Worm (Caenorhabditis elegans) whole organism, L3 larva: ENCODE results near the gene srbc-6.

Source experiments
- R02D3.7 ChIP-seq: fragments of 150-350 bp; optimal IDR thresholded peaks from 2 replicates; lab custom pipeline; 2014; ENCODE audit warnings: missing biosample characterization, missing genetic modification characterization
- ZK546.5 ChIP-seq: sonication (generic microtip); optimal IDR thresholded peaks from 2 replicates; lab custom pipeline; 2017; ENCODE audit warnings: missing biosample characterization, missing genetic modification characterization
- aly-2 ChIP-seq: fragments of 150-350 bp; optimal IDR thresholded peaks from 2 replicates; lab custom pipeline; 2014; ENCODE audit warnings: missing biosample characterization, missing genetic modification characterization
- ama-1 ChIP-seq: fragments of 150-350 bp; optimal IDR thresholded peaks from 2 replicates; lab custom pipeline; 2018
- ceh-28 ChIP-seq: fragments of 150-350 bp; optimal IDR thresholded peaks from 2 replicates; lab custom pipeline; 2014; ENCODE audit warnings: missing biosample characterization, missing genetic modification reagents, missing genetic modification characterization
- daf-12 ChIP-seq: fragments of 150-350 bp; optimal IDR thresholded peaks from 2 replicates; lab custom pipeline; 2014; ENCODE audit warnings: missing biosample characterization, missing genetic modification reagents, missing genetic modification characterization
- egl-5 ChIP-seq: fragments of 150-350 bp; optimal IDR thresholded peaks from 2 replicates; lab custom pipeline; 2017; ENCODE audit warnings: missing biosample characterization, missing genetic modification reagents, missing genetic modification characterization, inconsistent platforms
- elt-1 ChIP-seq: fragments of 150-350 bp; optimal IDR thresholded peaks from 2 replicates; lab custom pipeline; 2014; ENCODE audit warnings: missing biosample characterization, missing genetic modification characterization
- elt-2 ChIP-seq: sonication (generic microtip); optimal IDR thresholded peaks from 2 replicates; lab custom pipeline; 2016; ENCODE audit warnings: missing genetic modification reagents, mild to moderate bottlenecking, missing genetic modification characterization, missing compliant biosample characterization
- elt-3 ChIP-seq, 3 experiments: fragments of 150-350 bp in 1 of 3; sonication (generic microtip) in 2 of 3; optimal IDR thresholded peaks; 2 replicates in 2 of 3; 4 replicates in 1 of 3; lab custom pipeline; 2014 to 2017; ENCODE audit warnings: missing biosample characterization in 3 of 3, missing genetic modification characterization in 3 of 3
- eor-1 ChIP-seq, 2 experiments: fragments of 150-350 bp; optimal IDR thresholded peaks; 2 replicates each; lab custom pipeline; 2014 to 2018; ENCODE audit warnings: missing biosample characterization in 2 of 2, missing genetic modification characterization in 2 of 2
- fkh-10 ChIP-seq: sonication (generic microtip); optimal IDR thresholded peaks from 2 replicates; lab custom pipeline; 2017; ENCODE audit warnings: missing biosample characterization, missing genetic modification reagents, missing genetic modification characterization
- fkh-2 ChIP-seq: fragments of 150-350 bp; optimal IDR thresholded peaks from 2 replicates; lab custom pipeline; 2014; ENCODE audit warnings: missing biosample characterization, missing genetic modification reagents, missing genetic modification characterization
- fos-1 ChIP-seq: fragments of 150-350 bp; optimal IDR thresholded peaks from 2 replicates; lab custom pipeline; 2014; ENCODE audit warnings: missing biosample characterization, missing genetic modification characterization
- hmg-11 ChIP-seq: sonication (generic microtip); optimal IDR thresholded peaks from 2 replicates; lab custom pipeline; 2016; ENCODE audit warnings: missing genetic modification characterization, missing compliant biosample characterization
- lin-15B ChIP-seq: fragments of 150-350 bp; optimal IDR thresholded peaks from 2 replicates; lab custom pipeline; 2014; ENCODE audit warnings: missing biosample characterization, missing genetic modification characterization
- lin-39 ChIP-seq: fragments of 150-350 bp; optimal IDR thresholded peaks from 2 replicates; lab custom pipeline; 2018; ENCODE audit warnings: missing biosample characterization, missing genetic modification reagents, missing genetic modification characterization
- lsy-12 ChIP-seq: sonication (generic microtip); optimal IDR thresholded peaks from 2 replicates; lab custom pipeline; 2016; ENCODE audit warnings: mild to moderate bottlenecking, missing genetic modification characterization, missing compliant biosample characterization
- mdl-1 ChIP-seq: fragments of 150-350 bp; optimal IDR thresholded peaks from 2 replicates; lab custom pipeline; 2014; ENCODE audit warnings: missing biosample characterization, missing genetic modification characterization
- mml-1 ChIP-seq: fragments of 150-350 bp; sonication (generic microtip); optimal IDR thresholded peaks from 3 replicates; lab custom pipeline; 2014; ENCODE audit warnings: missing biosample characterization, missing genetic modification characterization
- nfya-1 ChIP-seq: sonication (generic microtip); optimal IDR thresholded peaks from 2 replicates; lab custom pipeline; 2017; ENCODE audit warnings: missing genetic modification characterization, mild to moderate bottlenecking, missing compliant biosample characterization, antibody characterized with exemption, moderate library complexity; ENCODE audit not compliant: insufficient read depth
- nhr-11 ChIP-seq: fragments of 150-350 bp; optimal IDR thresholded peaks from 2 replicates; lab custom pipeline; 2014; ENCODE audit warnings: missing biosample characterization, missing genetic modification characterization
- nhr-12 ChIP-seq: fragments of 150-350 bp; optimal IDR thresholded peaks from 2 replicates; lab custom pipeline; 2014; ENCODE audit warnings: missing biosample characterization, missing genetic modification characterization
- nhr-23 ChIP-seq: fragments of 150-350 bp; optimal IDR thresholded peaks from 2 replicates; lab custom pipeline; 2014; ENCODE audit warnings: missing biosample characterization, missing genetic modification reagents, missing genetic modification characterization
- nhr-237 ChIP-seq: fragments of 150-350 bp; optimal IDR thresholded peaks from 2 replicates; lab custom pipeline; 2014; ENCODE audit warnings: missing biosample characterization, missing genetic modification characterization
- nhr-25 ChIP-seq: sonication (generic microtip); optimal IDR thresholded peaks from 2 replicates; lab custom pipeline; 2017; ENCODE audit warnings: missing biosample characterization, missing genetic modification characterization
- nhr-77 ChIP-seq: fragments of 150-350 bp; optimal IDR thresholded peaks from 2 replicates; lab custom pipeline; 2014; ENCODE audit warnings: missing biosample characterization, missing genetic modification characterization
- pha-4 ChIP-seq: fragments of 150-350 bp; optimal IDR thresholded peaks from 2 replicates; lab custom pipeline; 2014; ENCODE audit warnings: missing biosample characterization, missing genetic modification reagents, missing genetic modification characterization
- pqm-1 ChIP-seq: fragments of 150-350 bp; optimal IDR thresholded peaks from 2 replicates; lab custom pipeline; 2017; ENCODE audit warnings: missing biosample characterization, missing genetic modification characterization, inconsistent platforms
- snpc-4 ChIP-seq: fragments of 150-350 bp; optimal IDR thresholded peaks from 2 replicates; lab custom pipeline; 2014; ENCODE audit warnings: missing biosample characterization, missing genetic modification characterization
- unc-39 ChIP-seq: sonication (generic microtip); optimal IDR thresholded peaks from 4 replicates; lab custom pipeline; 2017; ENCODE audit warnings: missing biosample characterization, missing genetic modification characterization
- unc-62 ChIP-seq: fragments of 150-350 bp; sonication (generic microtip); optimal IDR thresholded peaks from 4 replicates; lab custom pipeline; 2014; ENCODE audit warnings: missing biosample characterization, missing genetic modification reagents, missing genetic modification characterization
- zag-1 ChIP-seq: fragments of 150-350 bp; optimal IDR thresholded peaks from 2 replicates; lab custom pipeline; 2014; ENCODE audit warnings: missing biosample characterization, missing genetic modification characterization
- ztf-11 ChIP-seq: fragments of 150-350 bp; optimal IDR thresholded peaks from 2 replicates; lab custom pipeline; 2014; ENCODE audit warnings: missing biosample characterization, missing genetic modification characterization
- ztf-4 ChIP-seq: fragments of 150-350 bp; optimal IDR thresholded peaks from 2 replicates; lab custom pipeline; 2014; ENCODE audit warnings: missing biosample characterization, missing genetic modification characterization

The srbc-6 gene

DNA sequence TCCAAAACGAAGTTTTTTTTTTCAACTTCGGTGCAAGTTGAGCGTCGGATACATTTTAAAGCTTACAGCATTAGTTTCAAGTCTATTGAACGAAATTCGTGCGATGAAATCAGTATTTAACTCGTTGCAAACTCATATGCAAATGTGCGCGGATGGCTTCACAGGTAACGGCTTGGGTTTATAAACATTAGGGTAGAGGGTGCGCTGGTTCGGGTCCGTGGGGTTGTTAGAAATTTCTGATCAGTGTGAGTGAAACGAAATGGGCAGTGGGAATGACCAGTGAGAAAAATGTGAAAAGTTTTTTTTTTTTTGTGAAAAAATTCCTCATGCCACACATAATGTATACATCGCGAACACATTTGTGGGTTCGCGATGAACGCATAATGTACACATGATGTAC lies 6.8 kb upstream of the srbc-6 start:
- no peak for TF ChIP-seq nhr-11 (tag; lab: Kevin White, UChicago)
- TF ChIP-seq ztf-11, result no peak
- no peak for TF ChIP-seq elt-3 (tag; optimal IDR thresholded peaks at IDR 0.05; lab: Kevin White, UChicago)
- no peak for TF ChIP-seq aly-2 (tag; lab: Kevin White, UChicago)
- TF ChIP-seq nhr-237 (tag; lab: Kevin White, UChicago), result no peak
- no peak for TF ChIP-seq daf-12
- no peak for TF ChIP-seq hmg-11
- TF ChIP-seq ama-1 (lab: Kevin White, UChicago), result no peak
- TF ChIP-seq, all 47 proteins: peak for 0

ce11 chrV:3165438-3165837 lies 4.5 kb upstream of the srbc-6 start, which contains the start of gene C36C5.14:
Gene C36C5.14, minus strand, starts transcription at chrV:3165538.
- TF ChIP-seq fos-1, result no peak

ce11 chrV:3166260-3166659 lies 3.7 kb upstream of the srbc-6 start, which contains the start of gene C36C5.4:
Gene C36C5.4, plus strand, starts transcription at chrV:3166560.
- TF ChIP-seq mdl-1 (tag; lab: Kevin White, UChicago) (no peak), nhr-11 (tag; lab: Kevin White, UChicago) (no peak), pqm-1 (tag; lab: Kevin White, UChicago) (no peak), ama-1 (lab: Kevin White, UChicago) (no peak), unc-39 (tag; lab: Kevin White, UChicago) (no peak), elt-1 (no peak), ceh-28 (tag; lab: Kevin White, UChicago) (no peak), hmg-11 (no peak), R02D3.7 (tag; lab: Kevin White, UChicago) (no peak), eor-1 (tag; optimal IDR thresholded peaks at IDR 0.05; lab: Kevin White, UChicago) (no peak), ZK546.5 (tag; lab: Kevin White, UChicago) (no peak)

DNA sequence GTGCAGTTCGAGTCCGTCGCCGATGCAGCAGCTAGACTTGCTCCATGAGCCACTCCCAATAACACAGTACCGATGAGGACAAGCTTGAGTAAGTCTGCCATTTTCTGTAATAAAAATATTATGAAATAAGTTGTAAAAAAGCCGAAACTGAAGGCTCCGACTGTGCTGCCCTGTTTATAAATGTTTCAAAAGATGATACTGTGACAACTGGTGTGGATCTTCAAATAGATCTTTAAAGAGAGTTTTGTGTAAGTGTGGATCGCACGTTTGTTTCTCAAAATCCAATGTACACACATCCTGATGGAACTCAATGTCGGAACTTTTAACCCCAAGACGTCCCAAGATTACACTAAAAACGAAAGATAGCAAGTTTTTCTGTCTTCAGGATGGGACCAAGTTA lies 1.3 kb upstream of the srbc-6 start, which contains the start of gene C36C5.15:
TSS of gene C36C5.15 (minus strand) at position 101 of the 400 bp plus-strand sequence.
- TF ChIP-seq nhr-25 (tag; lab: Kevin White, UChicago) (no peak), eor-1 (tag; optimal IDR thresholded peaks at IDR 0.05; lab: Kevin White, UChicago) (no peak), egl-5 (tag; lab: Kevin White, UChicago) (no peak), lin-39 (tag; lab: Kevin White, UChicago) (no peak), hmg-11 (no peak), mml-1 (tag; lab: Kevin White, UChicago) (no peak), lin-15B (tag; lab: Kevin White, UChicago) (no peak), ama-1 (lab: Kevin White, UChicago) (no peak), snpc-4 (no peak), nfya-1 (tag; lab: Kevin White, UChicago) (no peak), fkh-10 (GFP tag; lab: Kevin White, UChicago) (no peak), unc-62 (no peak), elt-1 (no peak), zag-1 (no peak), daf-12 (no peak)

DNA sequence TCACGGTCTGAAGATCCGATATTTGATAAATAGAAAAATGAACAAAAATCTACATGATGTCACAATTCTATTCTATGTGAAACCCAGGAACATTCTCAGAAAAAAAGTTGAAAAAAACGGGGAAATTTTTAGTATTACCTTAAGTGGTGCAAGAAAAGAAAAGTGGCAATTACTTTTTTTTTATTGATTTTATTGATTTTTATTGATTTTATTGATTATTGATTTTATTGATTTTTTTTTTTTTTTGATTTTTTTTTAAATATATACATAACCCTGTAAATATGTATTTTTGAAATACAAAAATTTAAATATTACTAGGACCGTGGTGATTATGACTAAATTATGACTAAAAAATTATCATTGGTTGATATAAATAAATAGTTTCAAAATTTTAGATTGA lies 1.7 kb downstream of the srbc-6 start:
- TF ChIP-seq lsy-12 (tag; lab: Kevin White, UChicago) (no peak), mml-1 (tag; lab: Kevin White, UChicago) (no peak), nhr-12 (tag; lab: Kevin White, UChicago) (no peak), daf-12 (no peak), ZK546.5 (tag; lab: Kevin White, UChicago) (no peak), zag-1 (no peak), ceh-28 (tag; lab: Kevin White, UChicago) (peak; percentile 89), nhr-23 (no peak)

ce11 chrV:3176161-3176560 lies 6.2 kb downstream of the srbc-6 start, which contains the start of gene srab-8:
Gene srab-8, plus strand, starts transcription at chrV:3176461.
- TF ChIP-seq nhr-23, result no peak
- TF ChIP-seq, all 47 proteins: peak for 0

DNA sequence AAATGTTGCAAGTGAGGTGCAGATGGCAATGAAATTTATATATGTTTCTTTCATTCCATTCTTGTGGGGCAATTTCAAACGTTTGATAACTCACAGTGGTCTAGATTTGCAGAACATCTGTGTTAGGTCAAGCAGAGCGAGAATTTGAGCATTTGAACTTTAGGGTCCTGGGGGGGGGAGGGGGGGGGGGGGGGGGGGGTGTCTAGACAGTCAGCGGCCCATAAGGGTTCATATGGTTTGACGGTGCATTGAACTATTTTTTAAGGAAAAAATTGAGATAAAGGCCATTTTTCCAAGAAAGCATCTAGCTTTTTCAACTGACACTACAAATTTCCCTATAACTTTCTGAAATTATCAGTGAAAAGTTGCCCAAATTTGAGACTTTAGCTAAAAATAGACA lies 15.9 kb downstream of the srbc-6 start:
- TF ChIP-seq ztf-4, result no peak
- TF ChIP-seq lin-15B (tag; lab: Kevin White, UChicago), result no peak
- TF ChIP-seq elt-3 (tag; optimal IDR thresholded peaks at IDR 0.05; lab: Kevin White, UChicago), result no peak
- no peak for TF ChIP-seq pha-4
- TF ChIP-seq R02D3.7 (tag; lab: Kevin White, UChicago), result no peak
- TF ChIP-seq pqm-1 (tag; lab: Kevin White, UChicago), result no peak
- TF ChIP-seq nhr-237 (tag; lab: Kevin White, UChicago), result no peak
- no peak for TF ChIP-seq ceh-28 (tag; lab: Kevin White, UChicago)
- TF ChIP-seq nhr-25 (tag; lab: Kevin White, UChicago), result no peak
- TF ChIP-seq elt-2 (tag; lab: Kevin White, UChicago), result no peak
- TF ChIP-seq egl-5 (tag; lab: Kevin White, UChicago), result no peak
- no peak for TF ChIP-seq ztf-11
- no peak for TF ChIP-seq nhr-77 (tag; lab: Kevin White, UChicago)
- no peak for TF ChIP-seq fkh-2
- no peak for TF ChIP-seq snpc-4
- no peak for TF ChIP-seq mml-1 (tag; lab: Kevin White, UChicago)
